Worm (Caenorhabditis elegans) whole organism, L4/young adult: ENCODE measurements around the gene spp-7.

Experiments
- W03F9.2 ChIP-seq: fragments of 150-350 bp; optimal IDR thresholded peaks from 2 replicates; lab custom pipeline; 2014; ENCODE audit warnings: missing biosample characterization, missing genetic modification characterization
- dao-5 ChIP-seq: sonication (generic microtip); optimal IDR thresholded peaks from 2 replicates; lab custom pipeline; 2016; ENCODE audit warnings: missing genotype, missing genetic modification characterization, moderate library complexity, missing compliant biosample characterization
- him-1 ChIP-seq: sonication (generic microtip); optimal IDR thresholded peaks from 2 replicates; lab custom pipeline; 2016; ENCODE audit warnings: missing genotype, missing genetic modification reagents, missing genetic modification characterization, missing compliant biosample characterization

Gene spp-7

ce11 chrIV:5367899-5368298, 47.7 kb downstream of the spp-7 start:
- no peak for TF ChIP-seq him-1 (tag; lab: Kevin White, UChicago)
- TF ChIP-seq W03F9.2 (tag; lab: Kevin White, UChicago): no peak
- no peak for TF ChIP-seq dao-5 (tag; lab: Kevin White, UChicago)

- TF ChIP-seq dao-5 (tag; lab: Kevin White, UChicago) (no peak), him-1 (tag; lab: Kevin White, UChicago) (no peak), W03F9.2 (tag; lab: Kevin White, UChicago) (no peak)
Measured at ce11 chrIV:5366567-5366966, 49.0 kb downstream of the spp-7 start, which contains the start of gene sand-1. Gene sand-1, plus strand, starts transcription at chrIV:5366867.

ce11 chrIV:5364135-5364609, 51.4 kb downstream of the spp-7 start, which contains the start of the genes hda-6 and F41H10.4:
Gene hda-6, minus strand, starts transcription at chrIV:5364306.
Gene F41H10.4, plus strand, starts transcription at chrIV:5364559.
- TF ChIP-seq W03F9.2 (tag; lab: Kevin White, UChicago) (peak; percentile 94), dao-5 (tag; lab: Kevin White, UChicago) (no peak), him-1 (tag; lab: Kevin White, UChicago) (no peak)
